Worm (Caenorhabditis elegans) whole organism, midembryonic: ENCODE measurements around the gene Y39A1A.18.

Source experiments
- cog-1 ChIP-seq: sonication (generic microtip); optimal IDR thresholded peaks from 2 replicates; lab custom pipeline; 2016; ENCODE audit warnings: missing genetic modification characterization, missing compliant biosample characterization
- flt-1 ChIP-seq: fragments of 200-800 bp; sonication (Bioruptor generic); IDR thresholded peaks from 2 replicates; pipeline ENCODE4 v1.3.6; 2022; ENCODE audit warnings: missing genetic modification characterization, missing compliant biosample characterization

- no peak for TF ChIP-seq cog-1
- no peak for TF ChIP-seq flt-1 (GFP tag; lab: Robert Waterston, UW)
Measured at ce11 chrIII:10656069-10656468, 38.2 kb downstream of the Y39A1A.18 start.
